Fruit fly (Drosophila melanogaster): ENCODE measurements around the gene CG18549.
A peak's percentile ranks its signal among the peaks of the same experiment; 100 is the strongest.

Gene CG18549

dm6 chr3R:12456370-12456940, 7.4 kb downstream of the CG18549 start, which contains the start of gene trus (continued):
- no peak for TF ChIP-seq dysf (GFP tag; IDR thresholded peaks at IDR 0.05)
- no peak for TF ChIP-seq kni (GFP tag; optimal IDR thresholded peaks at IDR 0.05)
- no peak for TF ChIP-seq gsb-n (tag; optimal IDR thresholded peaks at IDR 0.05)
- TF ChIP-seq ERR (GFP tag; optimal IDR thresholded peaks at IDR 0.05) = no peak
- TF ChIP-seq Mad (GFP tag; optimal IDR thresholded peaks at IDR 0.05) = no peak
- TF ChIP-seq psq (GFP tag; optimal IDR thresholded peaks at IDR 0.05) = no peak
- TF ChIP-seq gem (tag; optimal IDR thresholded peaks at IDR 0.05) = no peak
- TF ChIP-seq CG12071 (GFP tag; optimal IDR thresholded peaks at IDR 0.05) = no peak
- TF ChIP-seq sug (tag; optimal IDR thresholded peaks at IDR 0.05) = peak; percentile 17
- peak; percentile 7 for TF ChIP-seq zen (tag; optimal IDR thresholded peaks at IDR 0.05)
- no peak for TF ChIP-seq Aef1 (GFP tag; IDR thresholded peaks at IDR 0.05)
- no peak for TF ChIP-seq maf-S (GFP tag; optimal IDR thresholded peaks at IDR 0.05)
- no peak for TF ChIP-seq Doc2 (GFP tag; IDR thresholded peaks at IDR 0.05)
- TF ChIP-seq Myb (GFP tag; optimal IDR thresholded peaks at IDR 0.05) = peak; percentile 44
- TF ChIP-seq CG12769 (tag; optimal IDR thresholded peaks at IDR 0.05) = no peak
- no peak for TF ChIP-seq HLHmδ (GFP tag; optimal IDR thresholded peaks at IDR 0.05)
- TF ChIP-seq lmd (GFP tag; IDR thresholded peaks at IDR 0.05) = no peak
- TF ChIP-seq CG9797 (GFP tag; optimal IDR thresholded peaks at IDR 0.05) = no peak
- no peak for TF ChIP-seq CG16815 (GFP tag; optimal IDR thresholded peaks at IDR 0.05)
- TF ChIP-seq Hey (tag; optimal IDR thresholded peaks at IDR 0.05) = no peak
- no peak for TF ChIP-seq Hr3 (GFP tag; optimal IDR thresholded peaks at IDR 0.05)
- no peak for TF ChIP-seq Hand (GFP tag; optimal IDR thresholded peaks at IDR 0.05)
- TF ChIP-seq Nf-YA (GFP tag; IDR thresholded peaks at IDR 0.05) = no peak
- TF ChIP-seq CG16863 (GFP tag; optimal IDR thresholded peaks at IDR 0.05) = no peak
- TF ChIP-seq Mes4 (GFP tag; optimal IDR thresholded peaks at IDR 0.05) = no peak
- peak; percentile 11 for TF ChIP-seq B-H2 (GFP tag; optimal IDR thresholded peaks at IDR 0.05)

- peak; percentile 26 for TF ChIP-seq CG17186 (GFP tag; optimal IDR thresholded peaks at IDR 0.05)
- no peak for TF ChIP-seq wek (GFP tag; optimal IDR thresholded peaks at IDR 0.05)
- no peak for TF ChIP-seq cwo (GFP tag; optimal IDR thresholded peaks at IDR 0.05)
- 0 out of 2 replicates have a peak, but pooled peaks have one; percentile 25 for TF ChIP-seq CG2129 (GFP tag; IDR thresholded peaks at IDR 0.05; ENCODE audit: partially characterized antibody)
- peak; percentile 14 for TF ChIP-seq pros (GFP tag; optimal IDR thresholded peaks at IDR 0.05)
- TF ChIP-seq Atf6 (GFP tag; IDR thresholded peaks at IDR 0.05) = no peak
- no peak for TF ChIP-seq Dad (GFP tag; optimal IDR thresholded peaks at IDR 0.05)
- TF ChIP-seq D19A (tag; optimal IDR thresholded peaks at IDR 0.05) = peak; percentile 61
- TF ChIP-seq CG5180 (GFP tag; optimal IDR thresholded peaks at IDR 0.05) = no peak
- peak; percentile 71 for TF ChIP-seq gfzf (GFP tag; optimal IDR thresholded peaks at IDR 0.05)
- peak; percentile 63 for TF ChIP-seq stwl (tag; optimal IDR thresholded peaks at IDR 0.05)
- peak; percentile 61 for TF ChIP-seq trem (tag; optimal IDR thresholded peaks at IDR 0.05)
- TF ChIP-seq Drgx (GFP tag; IDR thresholded peaks at IDR 0.05) = no peak
- TF ChIP-seq kah (GFP tag; optimal IDR thresholded peaks at IDR 0.05) = peak; percentile 67
- peak; percentile 62 for TF ChIP-seq CG9797 (GFP tag; optimal IDR thresholded peaks at IDR 0.05)
- no peak for TF ChIP-seq CG2199 (GFP tag; IDR thresholded peaks at IDR 0.05)
- peak; percentile 74 for TF ChIP-seq bigmax (GFP tag; optimal IDR thresholded peaks at IDR 0.05)
- no peak for TF ChIP-seq CG7745 (tag; optimal IDR thresholded peaks at IDR 0.05)
- TF ChIP-seq Scr (GFP tag; IDR thresholded peaks at IDR 0.05; ENCODE audit: partially characterized antibody) = peak; percentile 17
- no peak for TF ChIP-seq CG12104 (GFP tag; optimal IDR thresholded peaks at IDR 0.05)
- TF ChIP-seq Xrp1 (GFP tag; IDR thresholded peaks at IDR 0.05) = no peak
- no peak for TF ChIP-seq CG13296 (GFP tag; optimal IDR thresholded peaks at IDR 0.05)
- no peak for TF ChIP-seq CG8478 (optimal IDR thresholded peaks at IDR 0.05)
- no peak for TF ChIP-seq pita (GFP tag; optimal IDR thresholded peaks at IDR 0.05)
- no peak for TF ChIP-seq CG2712 (tag; optimal IDR thresholded peaks at IDR 0.05)
These were observed 10.9 kb downstream of the CG18549 start, which contains the start of the genes CG5961 and Polr3C for dm6 chr3R:12459879-12460522. Gene CG5961, minus strand, starts transcription at chr3R:12460294. Gene Polr3C, plus strand, starts transcription at chr3R:12460414.

All from whole organism, embryonic.